ENCODE assay signal across 5 fruit fly cellular contexts in genomic region chr3R:19118505-19119138, dm6.
A peak's percentile ranks its signal among the peaks of the same experiment; 100 is the strongest.
TF ChIP-seq lines count a peak whose summit lies in the region.

No protein-coding gene starts in this region.

- no peak for TF ChIP-seq CTCF in whole organism, embryonic (GFP tag; optimal IDR thresholded peaks at IDR 0.05; lab: Kevin White, UChicago)

TF ChIP-seq in whole organism, 6 proteins besides CTCF, POLR2A, EP300 and RAD21:
- TF ChIP-seq CG8478 (optimal IDR thresholded peaks at IDR 0.05; lab: Kevin White, UChicago), result no peak
- no peak for TF ChIP-seq EcR (GFP tag; optimal IDR thresholded peaks at IDR 0.05; lab: Kevin White, UChicago)
- TF ChIP-seq usp (GFP tag; optimal IDR thresholded peaks at IDR 0.05; lab: Kevin White, UChicago), result no peak
- TF ChIP-seq psq (optimal IDR thresholded peaks at IDR 0.05; lab: Kevin White, UChicago), result no peak
- TF ChIP-seq pan (optimal IDR thresholded peaks at IDR 0.05; lab: Kevin White, UChicago), result peak; percentile 83
- TF ChIP-seq Dll (optimal IDR thresholded peaks at IDR 0.05; lab: Kevin White, UChicago), result no peak
TF ChIP-seq in whole organism: peak in this region for 1.

TF ChIP-seq in whole organism, embryonic, 481 proteins besides CTCF, POLR2A, EP300 and RAD21 (continues in another document):
- TF ChIP-seq bsh (GFP tag; optimal IDR thresholded peaks at IDR 0.05; lab: Kevin White, UChicago) (peak; percentile 60 to 68), ken (GFP tag; IDR thresholded peaks at IDR 0.05; lab: Robert Waterston, UW) (peak; percentile 38; the same call in 1 of the 3 replicates), pum (GFP tag; optimal IDR thresholded peaks at IDR 0.05; lab: Kevin White, UChicago) (peak; percentile 15), row (GFP tag; IDR thresholded peaks at IDR 0.05; lab: Robert Waterston, UW) (peak; percentile 62), Ptx1 (GFP tag; IDR thresholded peaks at IDR 0.05; lab: Robert Waterston, UW) (peak; percentile 67), insv (GFP tag; optimal IDR thresholded peaks at IDR 0.05; lab: Kevin White, UChicago) (no peak), sr (GFP tag; IDR thresholded peaks at IDR 0.05; lab: Robert Waterston, UW) (no peak), Sox102F (GFP tag; optimal IDR thresholded peaks at IDR 0.05; lab: Kevin White, UChicago) (peak; percentile 52), Mrtf (GFP tag; IDR thresholded peaks at IDR 0.05; lab: Robert Waterston, UW) (0 out of 3 replicates have a peak, but pooled peaks have one; percentile 30), Ada2b (GFP tag; IDR thresholded peaks at IDR 0.05; lab: Robert Waterston, UW) (0 out of 2 replicates have a peak, but pooled peaks have one; percentile 6), CG14441 (GFP tag; IDR thresholded peaks at IDR 0.05; lab: Robert Waterston, UW) (0 out of 2 replicates have a peak, but pooled peaks have one; percentile 25), unc-4 (GFP tag; IDR thresholded peaks at IDR 0.05; lab: Robert Waterston, UW; ENCODE audit: partially characterized antibody) (no peak), toy (GFP tag; IDR thresholded peaks at IDR 0.05; lab: Robert Waterston, UW) (no peak), prd (optimal IDR thresholded peaks at IDR 0.05; lab: Kevin White, UChicago) (no peak), prd (GFP tag; IDR thresholded peaks at IDR 0.05; lab: Robert Waterston, UW) (peak; percentile 65), ttk (GFP tag; IDR thresholded peaks at IDR 0.05; lab: Robert Waterston, UW) (peak; percentile 66), Myb (GFP tag; optimal IDR thresholded peaks at IDR 0.05; lab: Kevin White, UChicago) (no peak), CG7963 (GFP tag; IDR thresholded peaks at IDR 0.05; lab: Robert Waterston, UW; ENCODE audit: partially characterized antibody) (no peak), Xbp1 (GFP tag; optimal IDR thresholded peaks at IDR 0.05; lab: Kevin White, UChicago) (peak; percentile 15), CG3995 (GFP tag; optimal IDR thresholded peaks at IDR 0.05; lab: Kevin White, UChicago) (no peak)

TF ChIP-seq in whole organism, prepupa, 60 proteins besides CTCF, POLR2A, EP300 and RAD21 (continues in another document):
- TF ChIP-seq Eip93F (GFP tag; optimal IDR thresholded peaks at IDR 0.05; lab: Kevin White, UChicago) (peak; percentile 63), achi (GFP tag; optimal IDR thresholded peaks at IDR 0.05; lab: Kevin White, UChicago) (peak; percentile 85), dac (GFP tag; optimal IDR thresholded peaks at IDR 0.05; lab: Kevin White, UChicago) (peak; percentile 64), CG32006 (GFP tag; optimal IDR thresholded peaks at IDR 0.05; lab: Kevin White, UChicago) (peak; percentile 77), ss (GFP tag; optimal IDR thresholded peaks at IDR 0.05; lab: Kevin White, UChicago) (peak; percentile 80 to 98), fd59A (GFP tag; optimal IDR thresholded peaks at IDR 0.05; lab: Kevin White, UChicago) (peak; percentile 77), CG7368 (GFP tag; optimal IDR thresholded peaks at IDR 0.05; lab: Kevin White, UChicago) (peak; percentile 82), Hr4 (GFP tag; optimal IDR thresholded peaks at IDR 0.05; lab: Kevin White, UChicago) (peak; percentile 81), Hr38 (GFP tag; optimal IDR thresholded peaks at IDR 0.05; lab: Kevin White, UChicago) (no peak), CG1621 (tag; optimal IDR thresholded peaks at IDR 0.05; lab: Kevin White, UChicago) (peak; percentile 89), Ets96B (tag; optimal IDR thresholded peaks at IDR 0.05; lab: Kevin White, UChicago) (peak; percentile 87), Lpt (GFP tag; optimal IDR thresholded peaks at IDR 0.05; lab: Kevin White, UChicago) (peak; percentile 77), CG4318 (GFP tag; optimal IDR thresholded peaks at IDR 0.05; lab: Kevin White, UChicago) (peak; percentile 47), CG6163 (GFP tag; IDR thresholded peaks at IDR 0.05; lab: Robert Waterston, UW) (peak; percentile 96), CG6808 (GFP tag; optimal IDR thresholded peaks at IDR 0.05; lab: Kevin White, UChicago) (peak; percentile 82), Smox (GFP tag; optimal IDR thresholded peaks at IDR 0.05; lab: Kevin White, UChicago) (peak; percentile 79), Met (GFP tag; optimal IDR thresholded peaks at IDR 0.05; lab: Kevin White, UChicago) (peak; percentile 90), pdm3 (GFP tag; optimal IDR thresholded peaks at IDR 0.05; lab: Kevin White, UChicago) (peak; percentile 90), fd85E (GFP tag; optimal IDR thresholded peaks at IDR 0.05; lab: Kevin White, UChicago) (peak; percentile 26), CG15336 (GFP tag; IDR thresholded peaks at IDR 0.05; lab: Robert Waterston, UW) (peak; percentile 86), CG16779 (tag; optimal IDR thresholded peaks at IDR 0.05; lab: Kevin White, UChicago) (peak; percentile 64), CG11294 (GFP tag; IDR thresholded peaks at IDR 0.05; lab: Robert Waterston, UW) (peak; percentile 71)

TF ChIP-seq in whole organism, pupa, 21 proteins besides CTCF, POLR2A, EP300 and RAD21:
- TF ChIP-seq CG14655 (GFP tag; optimal IDR thresholded peaks at IDR 0.05; lab: Kevin White, UChicago), result peak; percentile 82
- TF ChIP-seq CG10348 (GFP tag; IDR thresholded peaks at IDR 0.05; lab: Robert Waterston, UW), result peak; percentile 44
- peak; percentile 90 for TF ChIP-seq CG12605 (GFP tag; IDR thresholded peaks at IDR 0.05; lab: Robert Waterston, UW)
- peak; percentile 74 for TF ChIP-seq rn (GFP tag; IDR thresholded peaks at IDR 0.05; lab: Robert Waterston, UW)
- peak; percentile 62 for TF ChIP-seq EcR (GFP tag; optimal IDR thresholded peaks at IDR 0.05; lab: Kevin White, UChicago)
- TF ChIP-seq Snoo (tag; optimal IDR thresholded peaks at IDR 0.05; lab: Kevin White, UChicago), result peak; percentile 78
- peak; percentile 89 for TF ChIP-seq CG32121 (GFP tag; IDR thresholded peaks at IDR 0.05; lab: Robert Waterston, UW)
- TF ChIP-seq fd96Ca (GFP tag; IDR thresholded peaks at IDR 0.05; lab: Robert Waterston, UW), result peak; percentile 95
- TF ChIP-seq CG13204 (GFP tag; optimal IDR thresholded peaks at IDR 0.05; lab: Kevin White, UChicago), result peak; percentile 56
- peak; percentile 28 for TF ChIP-seq D1 (tag; optimal IDR thresholded peaks at IDR 0.05; lab: Kevin White, UChicago)
- peak; percentile 84 for TF ChIP-seq CG8159 (tag; optimal IDR thresholded peaks at IDR 0.05; lab: Kevin White, UChicago)
- peak; percentile 71 for TF ChIP-seq CG8301 (tag; optimal IDR thresholded peaks at IDR 0.05; lab: Kevin White, UChicago)
- TF ChIP-seq CG17806 (tag; optimal IDR thresholded peaks at IDR 0.05; lab: Kevin White, UChicago), result peak; percentile 86
- TF ChIP-seq CG15710 (tag; optimal IDR thresholded peaks at IDR 0.05; lab: Kevin White, UChicago), result peak; percentile 85
- TF ChIP-seq gl (tag; optimal IDR thresholded peaks at IDR 0.05; lab: Kevin White, UChicago), result peak; percentile 71
- peak; percentile 95 for TF ChIP-seq CG4496 (GFP tag; IDR thresholded peaks at IDR 0.05; lab: Robert Waterston, UW)
- TF ChIP-seq Pif1B (GFP tag; optimal IDR thresholded peaks at IDR 0.05; lab: Kevin White, UChicago), result peak; percentile 87
- TF ChIP-seq CG9948 (tag; optimal IDR thresholded peaks at IDR 0.05; lab: Kevin White, UChicago), result peak; percentile 83
- TF ChIP-seq Ets98B (GFP tag; IDR thresholded peaks at IDR 0.05; lab: Robert Waterston, UW), result peak; percentile 88
- TF ChIP-seq CG34367 (tag; optimal IDR thresholded peaks at IDR 0.05; lab: Kevin White, UChicago), result peak; percentile 84
- peak; percentile 89 for TF ChIP-seq Pif1A (GFP tag; optimal IDR thresholded peaks at IDR 0.05; lab: Kevin White, UChicago)

TF ChIP-seq in whole organism, wandering third instar larva, 38 proteins besides CTCF, POLR2A, EP300 and RAD21:
- TF ChIP-seq h (GFP tag; optimal IDR thresholded peaks at IDR 0.05; lab: Kevin White, UChicago), result peak; percentile 80
- TF ChIP-seq dmrt93B (GFP tag; optimal IDR thresholded peaks at IDR 0.05; lab: Kevin White, UChicago), result peak; percentile 59
- peak; percentile 83 for TF ChIP-seq ey (GFP tag; optimal IDR thresholded peaks at IDR 0.05; lab: Kevin White, UChicago)
- TF ChIP-seq HLH106 (tag; optimal IDR thresholded peaks at IDR 0.05; lab: Kevin White, UChicago), result peak; percentile 77
- TF ChIP-seq br (GFP tag; optimal IDR thresholded peaks at IDR 0.05; lab: Kevin White, UChicago), result peak; percentile 78
- no peak for TF ChIP-seq usp (GFP tag; optimal IDR thresholded peaks at IDR 0.05; lab: Kevin White, UChicago)
- TF ChIP-seq Jra (GFP tag; optimal IDR thresholded peaks at IDR 0.05; lab: Kevin White, UChicago), result peak; percentile 47
- peak; percentile 75 for TF ChIP-seq rgr (GFP tag; optimal IDR thresholded peaks at IDR 0.05; lab: Kevin White, UChicago)
- TF ChIP-seq woc (GFP tag; optimal IDR thresholded peaks at IDR 0.05; lab: Kevin White, UChicago), result peak; percentile 89
- TF ChIP-seq OdsH (GFP tag; optimal IDR thresholded peaks at IDR 0.05; lab: Kevin White, UChicago), result peak; percentile 69
- TF ChIP-seq Hnf4 (GFP tag; optimal IDR thresholded peaks at IDR 0.05; lab: Kevin White, UChicago), result no peak
- TF ChIP-seq Sp1 (GFP tag; optimal IDR thresholded peaks at IDR 0.05; lab: Kevin White, UChicago), result peak; percentile 59
- TF ChIP-seq Dfd (GFP tag; optimal IDR thresholded peaks at IDR 0.05; lab: Kevin White, UChicago), result peak; percentile 32
- TF ChIP-seq sv (GFP tag; optimal IDR thresholded peaks at IDR 0.05; lab: Kevin White, UChicago), result no peak
- peak; percentile 71 for TF ChIP-seq CrebA (GFP tag; optimal IDR thresholded peaks at IDR 0.05; lab: Kevin White, UChicago; ENCODE audit: borderline replicate concordance)
- TF ChIP-seq CG32264 (GFP tag; optimal IDR thresholded peaks at IDR 0.05; lab: Kevin White, UChicago), result peak; percentile 45
- TF ChIP-seq pan (optimal IDR thresholded peaks at IDR 0.05; lab: Kevin White, UChicago), result peak; percentile 34
- TF ChIP-seq dsf (GFP tag; optimal IDR thresholded peaks at IDR 0.05; lab: Kevin White, UChicago; ENCODE audit: borderline replicate concordance), result no peak
- no peak for TF ChIP-seq brk (GFP tag; optimal IDR thresholded peaks at IDR 0.05; lab: Kevin White, UChicago)
- TF ChIP-seq fru (GFP tag; optimal IDR thresholded peaks at IDR 0.05; lab: Kevin White, UChicago), result peak; percentile 82
- peak; percentile 64 for TF ChIP-seq psq (GFP tag; optimal IDR thresholded peaks at IDR 0.05; lab: Kevin White, UChicago)
- no peak for TF ChIP-seq lola (GFP tag; optimal IDR thresholded peaks at IDR 0.05; lab: Kevin White, UChicago)
- peak in 1 of 2 experiments; percentile 86 for TF ChIP-seq foxo (GFP tag; optimal IDR thresholded peaks at IDR 0.05; lab: Kevin White, UChicago)
- no peak for TF ChIP-seq Abd-B (GFP tag; optimal IDR thresholded peaks at IDR 0.05; lab: Kevin White, UChicago)
